Worm (Caenorhabditis elegans): ENCODE measurements around the gene dhs-27.

DNA sequence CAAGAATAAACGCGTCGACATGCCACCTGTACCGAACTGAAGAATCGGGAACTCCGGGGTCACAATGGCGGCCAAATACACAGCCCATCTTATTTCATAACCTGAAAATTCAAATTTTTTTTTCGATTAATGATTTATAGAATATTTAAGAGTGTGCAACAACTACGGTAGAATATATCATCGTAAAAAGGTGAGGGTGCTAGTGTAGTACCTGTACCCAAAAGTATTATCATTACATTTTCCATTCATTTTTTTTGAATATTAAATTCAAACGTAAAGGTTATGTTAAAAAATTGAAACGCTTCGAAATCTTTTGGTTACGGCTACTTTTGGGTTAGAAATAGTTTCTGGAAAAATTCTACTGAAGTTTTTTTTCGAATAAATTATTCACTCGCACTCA, 15.5 kb upstream of the dhs-27 start, which contains the start of gene ZK813.4:
- no peak for TF ChIP-seq lim-6 (tag; optimal IDR thresholded peaks at IDR 0.05)
- TF ChIP-seq hlh-6 (tag; optimal IDR thresholded peaks at IDR 0.05) = no peak
- no peak for TF ChIP-seq pha-4 (tag; optimal IDR thresholded peaks at IDR 0.05)
- TF ChIP-seq pag-3 (tag; optimal IDR thresholded peaks at IDR 0.05; ENCODE audit: borderline replicate concordance) = no peak
- no peak for TF ChIP-seq ama-1 (optimal IDR thresholded peaks at IDR 0.05)
- no peak for TF ChIP-seq sox-4 (tag; optimal IDR thresholded peaks at IDR 0.05)
- TF ChIP-seq pat-9 (tag; optimal IDR thresholded peaks at IDR 0.05) = no peak
- no peak for TF ChIP-seq fkh-10 (GFP tag; optimal IDR thresholded peaks at IDR 0.05)
- no peak for TF ChIP-seq F13H6.1 (tag; optimal IDR thresholded peaks at IDR 0.05)
- no peak for TF ChIP-seq tbx-2 (tag; optimal IDR thresholded peaks at IDR 0.05)
- TF ChIP-seq ceh-31 (tag; optimal IDR thresholded peaks at IDR 0.05) = no peak
- TF ChIP-seq ceh-2 (tag; optimal IDR thresholded peaks at IDR 0.05) = no peak
- TF ChIP-seq ceh-22 (tag; optimal IDR thresholded peaks at IDR 0.05) = no peak
- TF ChIP-seq sdc-2 (tag; optimal IDR thresholded peaks at IDR 0.05) = no peak

Data from whole organism, late embryonic.